Fruit fly (Drosophila melanogaster) whole organism: ENCODE measurements around the gene Hsp70Ba.

Source experiments
- CG8478 ChIP-seq: fragments of >200 bp; optimal IDR thresholded peaks from 2 replicates; lab custom pipeline; 2018; ENCODE audit warnings: inconsistent platforms
- Dll ChIP-seq: fragments of >200 bp; optimal IDR thresholded peaks from 2 replicates; lab custom pipeline; 2017
- EcR ChIP-seq, 2 experiments: fragments of >200 bp; optimal IDR thresholded peaks; 2 replicates each; lab custom pipeline; 2017; ENCODE audit warnings: missing biosample characterization in 2 of 2, missing genetic modification characterization in 2 of 2, missing genetic modification reagents in 2 of 2
- pan ChIP-seq: fragments of >200 bp; optimal IDR thresholded peaks from 2 replicates; lab custom pipeline; 2017
- psq ChIP-seq: fragments of >200 bp; optimal IDR thresholded peaks from 2 replicates; lab custom pipeline; 2017
- usp ChIP-seq: fragments of >200 bp; optimal IDR thresholded peaks from 2 replicates; lab custom pipeline; 2017; ENCODE audit warnings: missing biosample characterization, missing genetic modification characterization, mixed read lengths

Hsp70Ba gene

dm6 chr3R:12439039-12439400 is 28.6 kb downstream of the Hsp70Ba start, which contains the start of the genes CG17207 and CG46427:
Gene CG17207 (minus strand): TSS chr3R:12439139.
Gene CG46427 (minus strand): TSS chr3R:12439139.
- TF ChIP-seq Dll (no peak), pan (lab: Kevin White, UChicago) (no peak), EcR (GFP tag; optimal IDR thresholded peaks at IDR 0.05; lab: Kevin White, UChicago) (no peak), psq (no peak), CG8478 (lab: Kevin White, UChicago) (no peak), usp (no peak)

dm6 chr3R:12435948-12436347 is 31.6 kb downstream of the Hsp70Ba start, which contains the start of gene Desat2:
Gene Desat2 (plus strand): TSS chr3R:12436248.
- no peak for TF ChIP-seq pan (lab: Kevin White, UChicago)
- no peak for TF ChIP-seq Dll
- TF ChIP-seq usp: no peak

- TF ChIP-seq CG8478 (lab: Kevin White, UChicago) (no peak), usp (no peak), Dll (no peak), EcR (GFP tag; optimal IDR thresholded peaks at IDR 0.05; lab: Kevin White, UChicago) (no peak), psq (no peak), pan (lab: Kevin White, UChicago) (no peak)
Measured at dm6 chr3R:12433764-12434163, 33.8 kb downstream of the Hsp70Ba start, which contains the start of the genes Aos1 and Srlp. Gene Aos1 (minus strand): TSS chr3R:12433822. Gene Srlp (plus strand): TSS chr3R:12434098.

dm6 chr3R:12431030-12431489 is 36.5 kb downstream of the Hsp70Ba start, which contains the start of gene Prosalpha2:
Gene Prosalpha2 (plus strand): TSS chr3R:12431321.
- TF ChIP-seq EcR (GFP tag; optimal IDR thresholded peaks at IDR 0.05; lab: Kevin White, UChicago) (no peak), Dll (no peak), psq (no peak), CG8478 (lab: Kevin White, UChicago) (no peak), pan (lab: Kevin White, UChicago) (no peak), usp (no peak)

- TF ChIP-seq pan (lab: Kevin White, UChicago): no peak
- no peak for TF ChIP-seq Dll
- no peak for TF ChIP-seq CG8478 (lab: Kevin White, UChicago)
- TF ChIP-seq EcR (GFP tag; optimal IDR thresholded peaks at IDR 0.05; lab: Kevin White, UChicago): no peak
- no peak for TF ChIP-seq usp
- TF ChIP-seq psq: no peak
Measured at dm6 chr3R:12429120-12429610, 38.4 kb downstream of the Hsp70Ba start, which contains the start of the genes CG5641 and CG5245. Gene CG5641 (minus strand): TSS chr3R:12429282. Gene CG5245 (plus strand): TSS chr3R:12429560.

dm6 chr3R:12426310-12426653 is 41.3 kb downstream of the Hsp70Ba start, which contains the start of gene NANS:
Gene NANS (plus strand): TSS chr3R:12426578.
- TF ChIP-seq pan (lab: Kevin White, UChicago) (no peak), Dll (no peak), psq (no peak), EcR (GFP tag; optimal IDR thresholded peaks at IDR 0.05; lab: Kevin White, UChicago) (no peak), CG8478 (lab: Kevin White, UChicago) (no peak), usp (no peak)

- TF ChIP-seq pan (lab: Kevin White, UChicago): no peak
- TF ChIP-seq CG8478 (lab: Kevin White, UChicago): peak; percentile 71
Measured at dm6 chr3R:12425510-12426309, 41.9 kb downstream of the Hsp70Ba start, which contains the start of gene Pp1-87B. Gene Pp1-87B (minus strand): TSS chr3R:12425917.

- TF ChIP-seq Dll (no peak), usp (no peak), EcR (GFP tag; optimal IDR thresholded peaks at IDR 0.05; lab: Kevin White, UChicago) (no peak), CG8478 (lab: Kevin White, UChicago) (no peak)
Measured at dm6 chr3R:12423997-12424396, 43.6 kb downstream of the Hsp70Ba start.

- TF ChIP-seq EcR (GFP tag; optimal IDR thresholded peaks at IDR 0.05; lab: Kevin White, UChicago) (no peak), CG8478 (lab: Kevin White, UChicago) (no peak), pan (lab: Kevin White, UChicago) (no peak), usp (no peak), psq (no peak), Dll (no peak)
Measured at dm6 chr3R:12422379-12422975, 45.1 kb downstream of the Hsp70Ba start, which contains the start of the genes Scgbeta and CG17202. Gene Scgbeta (minus strand): TSS chr3R:12422429. Gene CG17202 (plus strand): TSS chr3R:12422768.
